Fruit fly (Drosophila melanogaster): ENCODE data around the gene CG31775.

The CG31775 gene

DNA sequence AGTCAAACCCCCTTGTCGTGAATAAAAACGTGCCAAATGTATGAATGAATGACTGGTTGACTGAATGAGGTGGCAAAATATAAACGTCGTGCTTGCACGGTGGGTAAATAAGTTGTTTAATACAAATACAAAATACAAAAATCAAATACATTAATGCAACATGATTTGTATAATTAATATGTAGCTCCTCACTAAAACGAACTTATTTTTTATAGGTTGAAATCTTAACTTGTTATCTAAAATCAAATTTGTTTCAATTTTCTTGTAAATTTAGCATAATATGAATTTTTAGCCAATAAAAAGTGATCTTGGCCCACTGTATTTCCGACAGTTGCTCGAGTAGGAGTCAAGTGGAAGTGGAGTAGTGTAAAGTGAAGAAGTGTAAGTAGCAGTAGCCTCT is 39.6 kb downstream of the CG31775 start:
- TF ChIP-seq CG12605 (GFP tag; IDR thresholded peaks at IDR 0.05) (no peak; the same call in 1 of the 2 replicates), CG9948 (tag; optimal IDR thresholded peaks at IDR 0.05) (peak; percentile 2), CG10348 (GFP tag; IDR thresholded peaks at IDR 0.05) (no peak), Pif1A (GFP tag; optimal IDR thresholded peaks at IDR 0.05) (peak; percentile 27), CG15710 (tag; optimal IDR thresholded peaks at IDR 0.05) (peak; percentile 15), Pif1B (GFP tag; optimal IDR thresholded peaks at IDR 0.05) (peak; percentile 5), CG8159 (tag; optimal IDR thresholded peaks at IDR 0.05) (peak; percentile 22), CG17806 (tag; optimal IDR thresholded peaks at IDR 0.05) (peak; percentile 4), CG4496 (GFP tag; IDR thresholded peaks at IDR 0.05) (no peak), CG14655 (GFP tag; optimal IDR thresholded peaks at IDR 0.05) (peak; percentile 16), CG8301 (tag; optimal IDR thresholded peaks at IDR 0.05) (peak; percentile 42), gl (tag; optimal IDR thresholded peaks at IDR 0.05) (no peak)

DNA sequence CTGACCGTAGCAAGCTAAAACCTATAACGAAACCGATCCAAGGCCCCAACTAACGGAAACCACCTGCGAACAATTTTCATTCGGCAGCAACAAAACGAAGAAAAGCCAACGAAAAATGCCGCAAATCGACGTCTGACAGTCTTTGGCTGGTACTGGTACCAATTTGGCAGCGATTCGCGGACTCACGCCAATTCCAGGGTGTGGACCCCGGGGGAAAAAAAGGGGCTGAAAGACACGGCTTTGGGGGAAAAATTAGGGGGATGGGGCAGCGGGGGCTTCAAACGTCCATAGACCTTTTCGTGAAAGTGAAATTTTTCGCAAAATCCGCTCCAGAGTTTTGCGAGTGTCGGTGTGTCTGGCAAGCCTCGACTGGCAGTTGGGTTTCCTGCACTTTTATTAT is 43.9 kb downstream of the CG31775 start:
- TF ChIP-seq CG8301 (tag; optimal IDR thresholded peaks at IDR 0.05) (no peak), fd96Ca (GFP tag; IDR thresholded peaks at IDR 0.05) (0 out of 3 replicates have a peak, but pooled peaks have one; percentile 24), Ets98B (GFP tag; IDR thresholded peaks at IDR 0.05) (peak; percentile 13; the same call in 1 of the 2 replicates), CG4496 (GFP tag; IDR thresholded peaks at IDR 0.05) (peak; percentile 56; the same call in 1 of the 3 replicates), Pif1B (GFP tag; optimal IDR thresholded peaks at IDR 0.05) (no peak)

DNA sequence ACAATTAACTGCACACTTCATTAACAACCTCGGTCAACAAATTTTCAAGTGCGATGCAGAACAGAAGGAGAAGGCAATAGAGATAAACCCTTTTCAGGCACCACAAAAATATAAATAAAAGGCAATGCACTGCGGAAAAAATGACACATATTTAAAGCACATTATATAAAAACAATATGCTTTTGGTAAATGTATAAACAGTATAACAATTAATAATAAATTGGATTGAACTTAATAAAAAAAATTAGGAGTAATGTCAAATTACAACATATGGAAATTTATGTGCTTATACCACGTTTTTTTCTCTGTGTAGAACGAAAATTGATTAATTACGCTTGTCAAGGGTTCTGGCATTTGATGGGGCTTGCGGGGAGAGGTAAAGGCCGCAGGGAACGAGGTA is 46.8 kb downstream of the CG31775 start:
- TF ChIP-seq CG32121 (GFP tag; IDR thresholded peaks at IDR 0.05): no peak
- no peak for TF ChIP-seq CG12605 (GFP tag; IDR thresholded peaks at IDR 0.05)
- TF ChIP-seq CG10348 (GFP tag; IDR thresholded peaks at IDR 0.05): no peak
- no peak for TF ChIP-seq CG4496 (GFP tag; IDR thresholded peaks at IDR 0.05)
- no peak for TF ChIP-seq Pif1B (GFP tag; optimal IDR thresholded peaks at IDR 0.05)
- no peak for TF ChIP-seq CG15710 (tag; optimal IDR thresholded peaks at IDR 0.05)
- no peak for TF ChIP-seq Pif1A (GFP tag; optimal IDR thresholded peaks at IDR 0.05)
- no peak for TF ChIP-seq fd96Ca (GFP tag; IDR thresholded peaks at IDR 0.05)
- no peak for TF ChIP-seq rn (GFP tag; IDR thresholded peaks at IDR 0.05)
- TF ChIP-seq Snoo (tag; optimal IDR thresholded peaks at IDR 0.05): no peak
- TF ChIP-seq CG14655 (GFP tag; optimal IDR thresholded peaks at IDR 0.05): no peak
- TF ChIP-seq CG34367 (tag; optimal IDR thresholded peaks at IDR 0.05): no peak
- TF ChIP-seq gl (tag; optimal IDR thresholded peaks at IDR 0.05): no peak
- TF ChIP-seq CG8159 (tag; optimal IDR thresholded peaks at IDR 0.05): no peak
- TF ChIP-seq CG13204 (GFP tag; optimal IDR thresholded peaks at IDR 0.05): no peak

DNA sequence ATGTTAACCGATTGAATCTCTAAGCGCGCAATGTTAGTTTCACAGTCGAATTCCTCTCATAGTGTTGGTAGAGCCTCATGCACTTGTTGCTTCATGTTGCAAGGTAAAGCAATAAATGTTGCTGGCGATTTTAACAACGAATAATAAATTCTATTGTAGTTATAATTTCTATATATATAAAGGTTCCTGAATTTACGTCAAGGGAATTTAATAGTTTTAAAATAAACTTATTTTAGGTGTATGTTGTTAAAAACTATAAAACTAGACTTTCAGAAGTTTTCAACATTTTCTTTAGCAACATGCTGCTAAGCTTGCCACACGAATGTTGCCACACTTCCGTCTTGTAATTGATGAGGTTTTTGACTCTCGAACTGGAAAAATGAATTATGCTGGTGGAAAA is 47.3 kb downstream of the CG31775 start:
- TF ChIP-seq Pif1B (GFP tag; optimal IDR thresholded peaks at IDR 0.05) (no peak), CG32121 (GFP tag; IDR thresholded peaks at IDR 0.05) (no peak), gl (tag; optimal IDR thresholded peaks at IDR 0.05) (no peak), CG12605 (GFP tag; IDR thresholded peaks at IDR 0.05) (0 out of 2 replicates have a peak, but pooled peaks have one; percentile 21), EcR (GFP tag; optimal IDR thresholded peaks at IDR 0.05) (no peak)

DNA sequence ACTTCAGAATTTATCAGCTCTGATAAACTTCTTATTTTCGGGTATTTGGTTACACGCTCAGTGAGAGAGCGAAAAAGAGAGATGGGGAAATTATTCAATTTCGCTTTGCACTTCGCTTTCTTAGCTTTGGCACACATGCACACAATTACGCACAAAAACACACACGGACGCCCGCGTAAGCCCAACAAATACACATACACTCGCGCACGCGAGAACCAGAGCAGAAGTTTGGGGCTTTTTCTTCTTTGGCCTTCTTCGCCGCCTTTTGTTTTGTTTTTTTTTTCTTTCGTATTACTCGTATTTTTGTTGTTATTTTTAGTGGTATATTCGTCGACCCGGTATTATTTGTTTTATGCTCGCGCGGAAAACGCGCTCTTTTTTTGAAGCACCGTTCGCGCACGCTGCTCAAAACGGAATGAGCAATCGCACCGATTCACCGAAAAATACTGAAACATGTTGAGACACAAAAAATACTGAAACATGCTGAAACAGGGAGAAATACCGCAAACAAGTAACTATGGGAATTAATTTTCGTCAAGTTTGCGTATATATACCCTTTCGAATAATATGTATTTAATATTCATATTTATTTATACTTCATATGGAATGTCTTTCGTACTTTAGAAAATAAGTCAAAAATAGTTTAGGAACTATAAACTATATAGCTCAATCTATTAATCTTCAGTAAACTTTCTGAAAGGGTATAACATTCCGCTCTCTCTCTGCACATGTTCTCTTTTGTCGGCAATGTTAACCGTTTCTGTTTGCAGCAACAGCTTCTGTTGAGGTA is 48.5 kb downstream of the CG31775 start, which contains the start of gene osp:
Gene osp, minus strand, starts transcription at position 419 of the 790 bp plus-strand sequence.
- TF ChIP-seq CG32121 (GFP tag; IDR thresholded peaks at IDR 0.05) (peak; percentile 99), Snoo (tag; optimal IDR thresholded peaks at IDR 0.05) (peak; percentile 98), D1 (tag; optimal IDR thresholded peaks at IDR 0.05) (peak; percentile 99), CG15710 (tag; optimal IDR thresholded peaks at IDR 0.05) (peak; percentile 100), CG14655 (GFP tag; optimal IDR thresholded peaks at IDR 0.05) (peak; percentile 99), gl (tag; optimal IDR thresholded peaks at IDR 0.05) (peak; percentile 96), CG8159 (tag; optimal IDR thresholded peaks at IDR 0.05) (peak; percentile 99), CG13204 (GFP tag; optimal IDR thresholded peaks at IDR 0.05) (peak; percentile 90), rn (GFP tag; IDR thresholded peaks at IDR 0.05) (peak; percentile 98), CG9948 (tag; optimal IDR thresholded peaks at IDR 0.05) (peak; percentile 99), CG12605 (GFP tag; IDR thresholded peaks at IDR 0.05) (peak; percentile 99), CG8301 (tag; optimal IDR thresholded peaks at IDR 0.05) (peak; percentile 99), CG34367 (tag; optimal IDR thresholded peaks at IDR 0.05) (peak; percentile 99), Pif1A (GFP tag; optimal IDR thresholded peaks at IDR 0.05) (peak; percentile 95), CG17806 (tag; optimal IDR thresholded peaks at IDR 0.05) (peak; percentile 99), Ets98B (GFP tag; IDR thresholded peaks at IDR 0.05) (peak; percentile 99), EcR (GFP tag; optimal IDR thresholded peaks at IDR 0.05) (peak; percentile 82), Pif1B (GFP tag; optimal IDR thresholded peaks at IDR 0.05) (peak; percentile 97), CG4496 (GFP tag; IDR thresholded peaks at IDR 0.05) (peak; percentile 99), CG10348 (GFP tag; IDR thresholded peaks at IDR 0.05) (peak; percentile 95), fd96Ca (GFP tag; IDR thresholded peaks at IDR 0.05) (peak; percentile 60; the same call in 1 of the 3 replicates)

DNA sequence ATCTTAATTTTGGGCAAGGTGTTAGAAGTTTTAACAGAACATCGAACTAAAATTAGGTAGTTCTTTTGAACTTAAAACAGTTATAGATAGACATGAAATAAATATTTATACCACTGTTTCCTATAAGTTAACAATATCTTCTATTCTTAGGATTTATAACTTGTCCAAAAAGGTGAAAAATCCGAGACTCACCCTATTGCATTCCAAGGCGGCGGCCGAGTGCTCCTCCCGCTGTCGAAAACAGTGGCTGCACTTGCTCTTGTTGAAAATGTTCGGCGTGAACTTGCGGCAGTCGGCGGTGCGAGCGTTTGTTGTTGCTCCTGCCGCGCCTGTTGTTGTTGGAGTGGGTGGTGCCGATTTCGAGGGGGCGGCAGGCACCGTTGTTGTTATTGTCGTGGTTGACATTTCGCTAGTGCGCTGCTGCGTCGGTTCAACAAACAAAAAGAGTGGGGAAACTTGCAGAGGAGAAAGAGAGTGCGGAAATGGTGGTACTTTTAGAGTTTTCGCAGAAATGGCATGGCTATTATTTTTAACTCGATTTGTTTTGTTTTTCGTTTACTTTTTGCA is 49.2 kb downstream of the CG31775 start:
- TF ChIP-seq fd96Ca (GFP tag; IDR thresholded peaks at IDR 0.05) (peak; percentile 14; the same call in 1 of the 3 replicates), CG8159 (tag; optimal IDR thresholded peaks at IDR 0.05) (no peak)

Measured in whole organism, pupa.